Worm (Caenorhabditis elegans) whole organism, early embryonic: ENCODE results near the gene srx-45.

Experiments used
- B0310.2 ChIP-seq: sonication (generic microtip); optimal IDR thresholded peaks from 2 replicates; lab custom pipeline; 2016; ENCODE audit warnings: mild to moderate bottlenecking, missing genetic modification characterization, missing compliant biosample characterization
- F13C5.2 ChIP-seq: sonication (generic microtip); optimal IDR thresholded peaks from 2 replicates; lab custom pipeline; 2017; ENCODE audit warnings: mild to moderate bottlenecking, missing genetic modification characterization, inconsistent platforms, missing compliant biosample characterization
- aly-1 ChIP-seq: sonication (generic microtip); optimal IDR thresholded peaks from 2 replicates; lab custom pipeline; 2016; ENCODE audit warnings: missing genetic modification characterization, missing compliant biosample characterization
- ama-1 ChIP-seq: fragments of 150-350 bp; optimal IDR thresholded peaks from 2 replicates; lab custom pipeline; 2014
- ceh-13 ChIP-seq: fragments of 200-800 bp; sonication (Bioruptor generic); optimal IDR thresholded peaks from 2 replicates; lab custom pipeline; 2018; ENCODE audit warnings: mild to moderate bottlenecking, missing genetic modification characterization, missing compliant biosample characterization
- ceh-36 ChIP-seq: sonication (generic microtip); optimal IDR thresholded peaks from 2 replicates; lab custom pipeline; 2016; ENCODE audit warnings: missing genetic modification characterization, inconsistent platforms, missing compliant biosample characterization
- ets-7 ChIP-seq: sonication (generic microtip); optimal IDR thresholded peaks from 2 replicates; lab custom pipeline; 2016; ENCODE audit warnings: missing genotype, missing genetic modification characterization, missing compliant biosample characterization
- flt-1 ChIP-seq: fragments of 200-800 bp; sonication (Bioruptor generic); IDR thresholded peaks from 2 replicates; pipeline ENCODE4 v1.3.6; 2022; ENCODE audit warnings: missing genetic modification characterization, missing compliant biosample characterization
- hmbx-1 ChIP-seq: sonication (generic microtip); optimal IDR thresholded peaks from 2 replicates; lab custom pipeline; 2016; ENCODE audit warnings: mild to moderate bottlenecking, missing genetic modification characterization, missing compliant biosample characterization
- hmg-4 ChIP-seq: fragments of 200-800 bp; sonication (Bioruptor generic); optimal IDR thresholded peaks from 2 replicates; lab custom pipeline; 2018; ENCODE audit warnings: mild to moderate bottlenecking, missing genetic modification characterization, missing compliant biosample characterization
- hnd-1 ChIP-seq: sonication (generic microtip); optimal IDR thresholded peaks from 2 replicates; lab custom pipeline; 2016; ENCODE audit warnings: missing genetic modification characterization, missing compliant biosample characterization
- pes-1 ChIP-seq: fragments of 200-800 bp; sonication (Bioruptor generic); IDR thresholded peaks from 2 replicates; pipeline ENCODE4 v1.3.6; 2022; ENCODE audit warnings: missing genetic modification reagents, missing genetic modification characterization, missing compliant biosample characterization
- scrt-1 ChIP-seq: fragments of 200-800 bp; sonication (Bioruptor generic); IDR thresholded peaks from 2 replicates; pipeline ENCODE4 v1.3.6; 2022; ENCODE audit warnings: missing genetic modification characterization, missing compliant biosample characterization
- sea-1 ChIP-seq: fragments of 200-800 bp; sonication (Bioruptor generic); conservative IDR thresholded peaks from 2 replicates; pipeline ENCODE4 v1.3.6; 2022; ENCODE audit warnings: missing genetic modification characterization, missing compliant biosample characterization
- tbx-11 ChIP-seq: fragments of 200-800 bp; sonication (Bioruptor generic); IDR thresholded peaks from 2 replicates; pipeline ENCODE4 v1.3.6; 2022; ENCODE audit warnings: missing genetic modification characterization, missing compliant biosample characterization
- tbx-37 ChIP-seq: fragments of 200-800 bp; sonication (Bioruptor generic); conservative IDR thresholded peaks from 2 replicates; pipeline ENCODE4 v1.3.6; 2022; ENCODE audit warnings: missing genetic modification reagents, missing genetic modification characterization, missing compliant biosample characterization
- tra-4 ChIP-seq: sonication (generic microtip); optimal IDR thresholded peaks from 2 replicates; lab custom pipeline; 2017; ENCODE audit warnings: missing genetic modification characterization, missing compliant biosample characterization

srx-45 gene

ce11 chrIII:9306596-9306995, at the start of gene srx-45:
TSS of gene srx-45 (minus strand) at chrIII:9306696.
- TF ChIP-seq flt-1, result no peak
- TF ChIP-seq B0310.2 (tag; lab: Kevin White, UChicago), result no peak
- no peak for TF ChIP-seq tbx-37
- TF ChIP-seq hmbx-1 (tag; lab: Kevin White, UChicago), result no peak
- no peak for TF ChIP-seq ets-7 (tag; lab: Kevin White, UChicago)
- no peak for TF ChIP-seq hmg-4 (GFP tag; lab: Kevin White, UChicago)
- no peak for TF ChIP-seq hnd-1
- TF ChIP-seq sea-1 (GFP tag; lab: Robert Waterston, UW), result no peak
- no peak for TF ChIP-seq tbx-11 (GFP tag; lab: Robert Waterston, UW)

DNA sequence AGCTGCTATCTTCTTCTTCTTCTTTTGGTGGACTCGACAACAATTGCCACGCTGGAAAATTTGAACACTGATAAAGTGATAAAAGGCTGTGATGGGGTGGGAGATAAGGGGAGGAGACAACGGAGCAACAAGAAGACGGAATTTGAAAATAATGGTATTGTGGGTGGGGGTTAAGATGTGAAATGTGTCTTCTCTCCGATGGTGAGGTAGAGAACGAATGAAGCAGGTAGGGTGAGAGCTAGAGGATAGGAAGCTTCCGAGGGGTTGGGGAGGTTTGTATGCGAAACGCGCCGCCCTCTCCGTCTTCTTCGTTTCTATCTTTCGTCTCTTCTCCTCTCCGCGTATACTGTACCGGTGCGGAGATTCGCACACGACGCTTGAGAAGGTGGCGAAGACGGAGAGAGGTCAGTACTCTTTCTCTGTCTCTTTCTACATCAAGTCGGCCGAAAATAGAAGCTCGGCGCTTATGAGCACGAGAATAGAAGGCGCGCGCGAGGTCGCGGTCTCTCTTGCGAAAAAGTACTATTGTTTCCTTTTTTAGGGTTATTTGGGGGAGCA, 49.0 kb upstream of the srx-45 start, which contains the start of gene chtb-1:
Gene chtb-1, minus strand, starts transcription at position 51 of the 558 bp plus-strand sequence.
- no peak for TF ChIP-seq sea-1 (GFP tag; lab: Robert Waterston, UW)
- no peak for TF ChIP-seq F13C5.2 (tag; lab: Kevin White, UChicago)
- no peak for TF ChIP-seq pes-1 (GFP tag; lab: Robert Waterston, UW)
- TF ChIP-seq hnd-1, result no peak
- no peak for TF ChIP-seq tbx-11 (GFP tag; lab: Robert Waterston, UW)
- no peak for TF ChIP-seq ceh-36 (tag; lab: Kevin White, UChicago)
- TF ChIP-seq tra-4 (tag; lab: Kevin White, UChicago), result no peak
- TF ChIP-seq tbx-37, result no peak
- TF ChIP-seq scrt-1 (GFP tag; lab: Robert Waterston, UW), result no peak
- no peak for TF ChIP-seq hmg-4 (GFP tag; lab: Kevin White, UChicago)
- TF ChIP-seq aly-1, result no peak
- no peak for TF ChIP-seq ceh-13 (GFP tag; lab: Kevin White, UChicago)
- no peak for TF ChIP-seq flt-1
- no peak for TF ChIP-seq hmbx-1 (tag; lab: Kevin White, UChicago)
- no peak for TF ChIP-seq ets-7 (tag; lab: Kevin White, UChicago)
- no peak for TF ChIP-seq ama-1 (lab: Kevin White, UChicago)
- no peak for TF ChIP-seq B0310.2 (tag; lab: Kevin White, UChicago)

DNA sequence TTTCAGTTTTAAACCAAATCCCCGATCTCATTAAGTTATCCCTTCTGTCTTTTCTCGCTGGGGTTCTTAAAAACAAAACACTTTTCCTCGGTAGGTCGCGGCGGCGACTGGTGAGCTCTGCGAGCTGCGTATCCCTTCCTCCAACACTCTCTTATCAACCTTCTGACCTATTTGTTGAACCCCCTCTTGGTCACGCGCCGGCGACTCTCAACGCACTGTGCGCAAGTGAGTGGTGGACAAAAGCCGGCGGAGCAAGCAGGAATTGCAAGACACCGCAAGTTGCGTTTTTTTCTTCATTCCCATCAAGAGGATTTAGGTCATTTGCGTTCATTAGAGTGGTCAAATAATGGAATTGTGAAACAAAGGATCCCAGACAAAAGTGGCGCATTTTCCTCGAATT, 47.3 kb upstream of the srx-45 start:
- no peak for TF ChIP-seq aly-1
- TF ChIP-seq tra-4 (tag; lab: Kevin White, UChicago), result no peak
- no peak for TF ChIP-seq ets-7 (tag; lab: Kevin White, UChicago)
- no peak for TF ChIP-seq F13C5.2 (tag; lab: Kevin White, UChicago)
- no peak for TF ChIP-seq B0310.2 (tag; lab: Kevin White, UChicago)
- TF ChIP-seq ceh-36 (tag; lab: Kevin White, UChicago), result no peak
- no peak for TF ChIP-seq sea-1 (GFP tag; lab: Robert Waterston, UW)
- no peak for TF ChIP-seq ama-1 (lab: Kevin White, UChicago)
- no peak for TF ChIP-seq tbx-37
- TF ChIP-seq flt-1, result no peak
- TF ChIP-seq pes-1 (GFP tag; lab: Robert Waterston, UW), result no peak
- TF ChIP-seq tbx-11 (GFP tag; lab: Robert Waterston, UW), result no peak
- no peak for TF ChIP-seq hmbx-1 (tag; lab: Kevin White, UChicago)
- TF ChIP-seq hnd-1, result no peak
- TF ChIP-seq scrt-1 (GFP tag; lab: Robert Waterston, UW), result no peak
- no peak for TF ChIP-seq hmg-4 (GFP tag; lab: Kevin White, UChicago)
- no peak for TF ChIP-seq ceh-13 (GFP tag; lab: Kevin White, UChicago)

ce11 chrIII:9346722-9347121, 40.2 kb upstream of the srx-45 start:
- TF ChIP-seq B0310.2 (tag; lab: Kevin White, UChicago) (no peak), scrt-1 (GFP tag; lab: Robert Waterston, UW) (no peak), hnd-1 (no peak), aly-1 (no peak), ets-7 (tag; lab: Kevin White, UChicago) (no peak), tra-4 (tag; lab: Kevin White, UChicago) (no peak), ceh-13 (GFP tag; lab: Kevin White, UChicago) (no peak), ama-1 (lab: Kevin White, UChicago) (no peak), ceh-36 (tag; lab: Kevin White, UChicago) (no peak)

- no peak for TF ChIP-seq hnd-1
- no peak for TF ChIP-seq hmbx-1 (tag; lab: Kevin White, UChicago)
- no peak for TF ChIP-seq ama-1 (lab: Kevin White, UChicago)
- no peak for TF ChIP-seq aly-1
- TF ChIP-seq tra-4 (tag; lab: Kevin White, UChicago), result no peak
- TF ChIP-seq F13C5.2 (tag; lab: Kevin White, UChicago), result no peak
- TF ChIP-seq pes-1 (GFP tag; lab: Robert Waterston, UW), result no peak
- TF ChIP-seq ceh-36 (tag; lab: Kevin White, UChicago), result no peak
- TF ChIP-seq tbx-11 (GFP tag; lab: Robert Waterston, UW), result no peak
- TF ChIP-seq scrt-1 (GFP tag; lab: Robert Waterston, UW), result no peak
- no peak for TF ChIP-seq B0310.2 (tag; lab: Kevin White, UChicago)
- no peak for TF ChIP-seq flt-1
- TF ChIP-seq ceh-13 (GFP tag; lab: Kevin White, UChicago), result no peak
- no peak for TF ChIP-seq hmg-4 (GFP tag; lab: Kevin White, UChicago)
- TF ChIP-seq ets-7 (tag; lab: Kevin White, UChicago), result no peak
- TF ChIP-seq sea-1 (GFP tag; lab: Robert Waterston, UW), result no peak
- no peak for TF ChIP-seq tbx-37
Observed at ce11 chrIII:9346114-9346513, 39.6 kb upstream of the srx-45 start.

ce11 chrIII:9344347-9344746, 37.9 kb upstream of the srx-45 start, which contains the start of gene emb-9:
TSS of gene emb-9 (minus strand) at chrIII:9344447.
- TF ChIP-seq ama-1 (lab: Kevin White, UChicago) (no peak), hnd-1 (no peak), tbx-11 (GFP tag; lab: Robert Waterston, UW) (no peak), scrt-1 (GFP tag; lab: Robert Waterston, UW) (no peak), flt-1 (no peak), hmbx-1 (tag; lab: Kevin White, UChicago) (no peak), hmg-4 (GFP tag; lab: Kevin White, UChicago) (no peak), pes-1 (GFP tag; lab: Robert Waterston, UW) (no peak), aly-1 (no peak), ceh-13 (GFP tag; lab: Kevin White, UChicago) (no peak), sea-1 (GFP tag; lab: Robert Waterston, UW) (no peak), ets-7 (tag; lab: Kevin White, UChicago) (no peak), tbx-37 (no peak), B0310.2 (tag; lab: Kevin White, UChicago) (no peak), tra-4 (tag; lab: Kevin White, UChicago) (no peak)
